Worm (Caenorhabditis elegans) whole organism, L4 larva: ENCODE measurements around the gene nas-15.

Source experiments
- T26A8.4 ChIP-seq: fragments of 200-800 bp; sonication (Bioruptor generic); IDR thresholded peaks from 2 replicates; pipeline ENCODE4 v1.3.6; 2022; ENCODE audit warnings: missing genetic modification characterization, missing compliant biosample characterization
- aly-2 ChIP-seq: sonication (generic microtip); optimal IDR thresholded peaks from 2 replicates; lab custom pipeline; 2018; ENCODE audit warnings: missing biosample characterization, missing genetic modification characterization
- lin-15B ChIP-seq: fragments of 150-350 bp; sonication (generic microtip); optimal IDR thresholded peaks from 3 replicates; lab custom pipeline; 2014; ENCODE audit warnings: missing biosample characterization, missing genetic modification characterization
- nhr-11 ChIP-seq: fragments of 150-350 bp; optimal IDR thresholded peaks from 2 replicates; lab custom pipeline; 2014; ENCODE audit warnings: missing biosample characterization, missing genetic modification characterization
- nhr-41 ChIP-seq: fragments of 200-800 bp; sonication (Bioruptor generic); IDR thresholded peaks from 2 replicates; pipeline ENCODE4 v1.3.6; 2022; ENCODE audit warnings: missing genetic modification reagents, missing genetic modification characterization, missing compliant biosample characterization
- nhr-6 ChIP-seq: fragments of 150-350 bp; optimal IDR thresholded peaks from 2 replicates; lab custom pipeline; 2014; ENCODE audit warnings: missing biosample characterization, missing genetic modification characterization
- pqm-1 ChIP-seq: sonication (generic microtip); optimal IDR thresholded peaks from 2 replicates; lab custom pipeline; 2017; ENCODE audit warnings: missing biosample characterization, missing genetic modification characterization
- snpc-4 ChIP-seq: fragments of 150-350 bp; optimal IDR thresholded peaks from 2 replicates; lab custom pipeline; 2014; ENCODE audit warnings: missing biosample characterization, missing genetic modification characterization

ce11 chrX:760579-760978 lies 16.9 kb upstream of the nas-15 start:
- TF ChIP-seq snpc-4 (tag; lab: Kevin White, UChicago), result no peak
- no peak for TF ChIP-seq lin-15B (tag; lab: Kevin White, UChicago)
- TF ChIP-seq pqm-1 (tag; lab: Kevin White, UChicago), result no peak
- no peak for TF ChIP-seq nhr-11
- TF ChIP-seq nhr-6, result peak; percentile 12
- TF ChIP-seq T26A8.4 (GFP tag; lab: Robert Waterston, UW), result no peak
- no peak for TF ChIP-seq nhr-41
- no peak for TF ChIP-seq aly-2 (tag; lab: Kevin White, UChicago)
